Worm (Caenorhabditis elegans): ENCODE results near the gene M01H9.3.

DNA sequence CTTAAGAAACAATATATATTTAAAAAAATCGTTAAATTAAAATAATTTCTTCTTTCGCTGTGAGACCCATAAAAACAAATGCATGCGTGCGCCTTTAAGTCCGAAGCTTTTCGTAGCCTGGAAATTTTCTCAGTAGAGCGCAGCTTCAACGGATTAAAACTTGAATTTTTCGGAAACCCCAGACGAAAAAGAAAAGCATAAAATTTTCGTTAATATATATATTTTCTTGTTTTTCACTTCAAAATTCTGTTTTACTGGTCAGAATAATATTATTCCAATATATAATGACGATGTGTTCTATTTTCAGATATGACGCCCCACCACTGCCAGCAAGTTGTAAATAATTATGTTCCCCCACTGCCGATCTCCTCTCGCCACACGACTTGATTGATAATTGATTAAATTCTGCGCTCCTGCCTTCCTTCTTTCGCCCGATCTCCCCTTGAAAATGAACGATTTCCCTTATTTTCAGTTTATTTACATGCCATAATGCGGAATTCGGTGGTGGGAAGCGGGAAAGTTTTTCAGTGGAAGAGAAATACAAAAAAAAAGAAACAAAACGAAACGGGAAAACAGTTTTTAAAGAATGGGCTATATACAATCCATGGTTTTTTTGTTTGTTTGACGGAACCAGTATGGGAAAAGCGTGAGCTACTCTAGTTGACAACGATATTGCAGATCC is 8.7 kb downstream of the M01H9.3 start:
- TF ChIP-seq ama-1 (optimal IDR thresholded peaks at IDR 0.05): peak; percentile 95
- TF ChIP-seq mab-9 (GFP tag; IDR thresholded peaks at IDR 0.05): no peak
- peak; percentile 17 for TF ChIP-seq tbx-2 (tag; optimal IDR thresholded peaks at IDR 0.05)
- peak; percentile 28 for TF ChIP-seq pax-3 (tag; optimal IDR thresholded peaks at IDR 0.05)
- peak in 1 of 2 experiments; percentile 17 for TF ChIP-seq efl-1 (optimal IDR thresholded peaks at IDR 0.05)
- peak in 1 of 2 experiments; percentile 91 for TF ChIP-seq efl-1 (GFP tag; optimal IDR thresholded peaks at IDR 0.05 in 1 of 2)
- TF ChIP-seq egl-27 (tag; optimal IDR thresholded peaks at IDR 0.05): no peak
- TF ChIP-seq unc-62 (GFP tag; optimal IDR thresholded peaks at IDR 0.05): no peak
- TF ChIP-seq sox-4 (tag; optimal IDR thresholded peaks at IDR 0.05): no peak
- no peak for TF ChIP-seq lin-13 (GFP tag; optimal IDR thresholded peaks at IDR 0.05)
- TF ChIP-seq unc-86 (tag; optimal IDR thresholded peaks at IDR 0.05): no peak
- TF ChIP-seq mdl-1 (tag; optimal IDR thresholded peaks at IDR 0.05): no peak
